Worm (Caenorhabditis elegans) whole organism, late embryonic: ENCODE data around the gene F34D10.3.
A peak's percentile ranks its signal among the peaks of the same experiment; 100 is the strongest.

Experiments
- C08G9.2 ChIP-seq: sonication (generic microtip); optimal IDR thresholded peaks from 2 replicates; lab custom pipeline; 2016; ENCODE audit warnings: mild to moderate bottlenecking, missing genetic modification characterization, moderate library complexity, missing compliant biosample characterization
- F13H6.1 ChIP-seq: sonication (generic microtip); optimal IDR thresholded peaks from 2 replicates; lab custom pipeline; 2016; ENCODE audit warnings: missing genetic modification characterization, missing compliant biosample characterization
- K02D7.2 ChIP-seq: sonication (generic microtip); optimal IDR thresholded peaks from 2 replicates; lab custom pipeline; 2017; ENCODE audit warnings: mild to moderate bottlenecking, missing genetic modification characterization, missing compliant biosample characterization
- K09A11.1 ChIP-seq: sonication (generic microtip); optimal IDR thresholded peaks from 2 replicates; lab custom pipeline; 2017; ENCODE audit warnings: antibody characterized with exemption, mild to moderate bottlenecking, missing genetic modification characterization, missing compliant biosample characterization; ENCODE audit not compliant: insufficient read depth
- Y22D7AL.16 ChIP-seq: sonication (generic microtip); optimal IDR thresholded peaks from 2 replicates; lab custom pipeline; 2016; ENCODE audit warnings: missing genetic modification characterization, missing compliant biosample characterization
- ahr-1 ChIP-seq: sonication (generic microtip); optimal IDR thresholded peaks from 2 replicates; lab custom pipeline; 2016; ENCODE audit warnings: missing genetic modification characterization, missing compliant biosample characterization
- ama-1 ChIP-seq: fragments of 150-350 bp; optimal IDR thresholded peaks from 2 replicates; lab custom pipeline; 2014
- ceh-14 ChIP-seq: sonication (generic microtip); optimal IDR thresholded peaks from 2 replicates; lab custom pipeline; 2016; ENCODE audit warnings: missing genotype, missing genetic modification characterization, missing compliant biosample characterization
- ceh-19 ChIP-seq: fragments of 200-800 bp; sonication (Bioruptor generic); optimal IDR thresholded peaks from 2 replicates; lab custom pipeline; 2018; ENCODE audit warnings: mild to moderate bottlenecking, missing genetic modification characterization, missing compliant biosample characterization
- ceh-24 ChIP-seq: sonication (generic microtip); optimal IDR thresholded peaks from 2 replicates; lab custom pipeline; 2016; ENCODE audit warnings: mild to moderate bottlenecking, missing genetic modification characterization, missing compliant biosample characterization
- ceh-30 ChIP-seq: fragments of 150-350 bp; optimal IDR thresholded peaks from 2 replicates; lab custom pipeline; 2014; ENCODE audit warnings: missing biosample characterization, missing genetic modification characterization
- ceh-31 ChIP-seq: sonication (generic microtip); optimal IDR thresholded peaks from 2 replicates; lab custom pipeline; 2016; ENCODE audit warnings: missing genetic modification characterization, missing compliant biosample characterization
- ceh-34 ChIP-seq: sonication (generic microtip); optimal IDR thresholded peaks from 2 replicates; lab custom pipeline; 2016; ENCODE audit warnings: mild to moderate bottlenecking, missing genetic modification characterization, missing compliant biosample characterization
- ceh-45 ChIP-seq: fragments of 200-800 bp; sonication (Bioruptor generic); IDR thresholded peaks from 2 replicates; pipeline ENCODE4 v1.3.6; 2022; ENCODE audit warnings: missing genetic modification reagents, missing genetic modification characterization, missing compliant biosample characterization
- ceh-48 ChIP-seq: sonication (generic microtip); optimal IDR thresholded peaks from 2 replicates; lab custom pipeline; 2016; ENCODE audit warnings: missing genetic modification characterization, inconsistent platforms, missing compliant biosample characterization
- ceh-6 ChIP-seq: fragments of 200-800 bp; sonication (Bioruptor generic); optimal IDR thresholded peaks from 2 replicates; lab custom pipeline; 2018; ENCODE audit warnings: mild to moderate bottlenecking, missing genetic modification characterization, missing compliant biosample characterization
- ceh-9 ChIP-seq: sonication (generic microtip); optimal IDR thresholded peaks from 2 replicates; lab custom pipeline; 2016; ENCODE audit warnings: mild to moderate bottlenecking, missing genetic modification characterization, inconsistent platforms, missing compliant biosample characterization
- che-1 ChIP-seq: sonication (generic microtip); optimal IDR thresholded peaks from 2 replicates; lab custom pipeline; 2016; ENCODE audit warnings: mild to moderate bottlenecking, missing genetic modification characterization, missing compliant biosample characterization
- elt-2 ChIP-seq: sonication (generic microtip); optimal IDR thresholded peaks from 2 replicates; lab custom pipeline; 2016; ENCODE audit warnings: missing genetic modification reagents, missing genetic modification characterization, missing compliant biosample characterization
- ets-4 ChIP-seq: sonication (generic microtip); optimal IDR thresholded peaks from 2 replicates; lab custom pipeline; 2016; ENCODE audit warnings: missing genetic modification characterization, missing compliant biosample characterization
- gmeb-2 ChIP-seq: sonication (generic microtip); optimal IDR thresholded peaks from 2 replicates; lab custom pipeline; 2016; ENCODE audit warnings: missing genetic modification characterization, inconsistent platforms, missing compliant biosample characterization
- hlh-13 ChIP-seq: fragments of 200-800 bp; sonication (Bioruptor generic); optimal IDR thresholded peaks from 2 replicates; lab custom pipeline; 2018; ENCODE audit warnings: mild to moderate bottlenecking, missing genetic modification characterization, missing compliant biosample characterization
- hlh-15 ChIP-seq: sonication (generic microtip); optimal IDR thresholded peaks from 2 replicates; lab custom pipeline; 2016; ENCODE audit warnings: missing genetic modification characterization, missing compliant biosample characterization
- nhr-11 ChIP-seq: fragments of 150-350 bp; optimal IDR thresholded peaks from 2 replicates; lab custom pipeline; 2014; ENCODE audit warnings: missing biosample characterization, missing genetic modification characterization
- npax-4 ChIP-seq: sonication (generic microtip); optimal IDR thresholded peaks from 2 replicates; lab custom pipeline; 2016; ENCODE audit warnings: missing genetic modification characterization, missing compliant biosample characterization
- pag-3 ChIP-seq: sonication (generic microtip); optimal IDR thresholded peaks from 2 replicates; lab custom pipeline; 2016; ENCODE audit warnings: missing compliant biosample characterization, missing genetic modification characterization, borderline replicate concordance
- pax-1 ChIP-seq: fragments of 150-350 bp; optimal IDR thresholded peaks from 2 replicates; lab custom pipeline; 2014; ENCODE audit warnings: missing biosample characterization, missing genetic modification characterization
- pros-1 ChIP-seq: fragments of 150-350 bp; optimal IDR thresholded peaks from 2 replicates; lab custom pipeline; 2014; ENCODE audit warnings: missing biosample characterization, missing genetic modification reagents, missing genetic modification characterization
- ref-2 ChIP-seq: sonication (generic microtip); optimal IDR thresholded peaks from 2 replicates; lab custom pipeline; 2016; ENCODE audit warnings: missing genetic modification characterization, missing compliant biosample characterization
- sox-2 ChIP-seq: fragments of 200-800 bp; sonication (Bioruptor generic); IDR thresholded peaks from 2 replicates; pipeline ENCODE4 v1.3.6; 2022; ENCODE audit warnings: missing genetic modification reagents, missing genetic modification characterization, missing compliant biosample characterization
- syd-9 ChIP-seq: sonication (generic microtip); optimal IDR thresholded peaks from 2 replicates; lab custom pipeline; 2016; ENCODE audit warnings: mild to moderate bottlenecking, missing genetic modification characterization, moderate library complexity, missing compliant biosample characterization
- tbx-2 ChIP-seq: sonication (generic microtip); optimal IDR thresholded peaks from 2 replicates; lab custom pipeline; 2016; ENCODE audit warnings: missing genetic modification characterization, missing compliant biosample characterization
- unc-42 ChIP-seq: sonication (generic microtip); optimal IDR thresholded peaks from 2 replicates; lab custom pipeline; 2016; ENCODE audit warnings: missing genotype, missing genetic modification characterization, missing compliant biosample characterization
- zip-5 ChIP-seq: sonication (generic microtip); optimal IDR thresholded peaks from 2 replicates; lab custom pipeline; 2016; ENCODE audit warnings: missing genetic modification characterization, missing compliant biosample characterization

F34D10.3 gene

ce11 chrIII:3713163-3713562, 20.9 kb upstream of the F34D10.3 start, which contains the start of gene nrde-1:
Gene nrde-1, plus strand, starts transcription at chrIII:3713463.
- TF ChIP-seq K02D7.2 (tag; lab: Kevin White, UChicago), result no peak
- TF ChIP-seq zip-5 (tag; lab: Kevin White, UChicago), result no peak
- TF ChIP-seq ceh-24 (tag; lab: Kevin White, UChicago), result no peak
- no peak for TF ChIP-seq ceh-45 (GFP tag; lab: Robert Waterston, UW)
- TF ChIP-seq ceh-9 (tag; lab: Kevin White, UChicago), result no peak
- no peak for TF ChIP-seq ceh-14
- TF ChIP-seq ceh-30 (tag; lab: Kevin White, UChicago), result no peak
- no peak for TF ChIP-seq pag-3 (tag; lab: Kevin White, UChicago)
- no peak for TF ChIP-seq syd-9 (tag; lab: Kevin White, UChicago)
- no peak for TF ChIP-seq ama-1 (lab: Kevin White, UChicago)
- no peak for TF ChIP-seq ceh-34 (tag; lab: Kevin White, UChicago)
- no peak for TF ChIP-seq hlh-15
- no peak for TF ChIP-seq ceh-31 (tag; lab: Kevin White, UChicago)
- TF ChIP-seq ceh-19 (GFP tag; lab: Kevin White, UChicago), result no peak

ce11 chrIII:3716073-3716659, 17.9 kb upstream of the F34D10.3 start:
- peak; percentile 16 for TF ChIP-seq tbx-2 (tag; lab: Kevin White, UChicago)
- no peak for TF ChIP-seq sox-2

- TF ChIP-seq unc-42 (peak; percentile 95), hlh-13 (GFP tag; lab: Kevin White, UChicago) (no peak)
Observed at ce11 chrIII:3719564-3719963, 14.5 kb upstream of the F34D10.3 start, which contains the start of gene C14B1.8. Gene C14B1.8, minus strand, starts transcription at chrIII:3719680.

- no peak for TF ChIP-seq pax-1 (tag; lab: Kevin White, UChicago)
- no peak for TF ChIP-seq Y22D7AL.16 (tag; lab: Kevin White, UChicago)
Observed at ce11 chrIII:3723726-3724125, 10.3 kb upstream of the F34D10.3 start.

- TF ChIP-seq ceh-6 (GFP tag; lab: Kevin White, UChicago) (no peak), ceh-34 (tag; lab: Kevin White, UChicago) (no peak), K09A11.1 (tag; lab: Kevin White, UChicago) (no peak), npax-4 (no peak), elt-2 (tag; lab: Kevin White, UChicago) (no peak), gmeb-2 (no peak), ets-4 (tag; lab: Kevin White, UChicago) (no peak)
- TF ChIP-seq, all 69 proteins: peak for 0
Observed at ce11 chrIII:3724880-3725279, 9.2 kb upstream of the F34D10.3 start, which contains the start of gene C14B1.12. Gene C14B1.12, minus strand, starts transcription at chrIII:3724980.

- TF ChIP-seq ahr-1 (tag; lab: Kevin White, UChicago) (no peak), C08G9.2 (tag; lab: Kevin White, UChicago) (no peak), ref-2 (no peak), che-1 (tag; lab: Kevin White, UChicago) (no peak), ceh-48 (tag; lab: Kevin White, UChicago) (no peak), unc-42 (no peak), pros-1 (tag; lab: Kevin White, UChicago) (no peak), nhr-11 (tag; lab: Kevin White, UChicago) (no peak), F13H6.1 (tag; lab: Kevin White, UChicago) (no peak)
Observed at ce11 chrIII:3726443-3726842, 7.6 kb upstream of the F34D10.3 start, which contains the start of gene gldi-5. Gene gldi-5, minus strand, starts transcription at chrIII:3726500.
